Fruit fly (Drosophila melanogaster) whole organism, embryonic: Measurements from ENCODE around the gene CG46465.

ENCODE experiments used
- BtbVII ChIP-seq: fragments of 200-800 bp; sonication (Bioruptor generic); optimal IDR thresholded peaks from 3 replicates; lab custom pipeline; 2017; ENCODE audit warnings: missing biosample characterization, mild to moderate bottlenecking, missing genetic modification characterization
- CG15601 ChIP-seq: fragments of 200-800 bp; sonication (Bioruptor generic); optimal IDR thresholded peaks from 3 replicates; lab custom pipeline; 2019; ENCODE audit warnings: missing biosample characterization, mild to moderate bottlenecking, missing genetic modification characterization, moderate library complexity
- E2f1 ChIP-seq: fragments of 200-800 bp; sonication (Bioruptor generic); IDR thresholded peaks from 2 replicates; pipeline ENCODE4 v1.3.6; 2022; ENCODE audit warnings: missing biosample characterization, missing genetic modification characterization
- Gug ChIP-seq: fragments of 200-800 bp; sonication (Bioruptor generic); IDR thresholded peaks from 4 replicates; pipeline ENCODE4 v1.3.6; 2022; ENCODE audit warnings: missing biosample characterization, missing genetic modification characterization
- Myb ChIP-seq: fragments of 200-800 bp; sonication (Bioruptor generic); optimal IDR thresholded peaks from 2 replicates; lab custom pipeline; 2016; ENCODE audit warnings: missing biosample characterization, missing genetic modification characterization
- chif ChIP-seq, 2 experiments: fragments of 200-800 bp; sonication (Bioruptor generic); optimal IDR thresholded peaks; 3 replicates each; lab custom pipeline; 2016; ENCODE audit warnings: missing biosample characterization in 2 of 2, missing genetic modification characterization in 2 of 2
- jigr1 ChIP-seq: fragments of 200-800 bp; sonication (Bioruptor generic); IDR thresholded peaks from 3 replicates; pipeline ENCODE4 v1.3.6; 2022; ENCODE audit warnings: missing biosample characterization, missing genetic modification characterization
- jing ChIP-seq: fragments of 200-800 bp; sonication (Bioruptor generic); optimal IDR thresholded peaks from 2 replicates; lab custom pipeline; 2018; ENCODE audit warnings: missing biosample characterization, mild to moderate bottlenecking, missing genetic modification characterization

DNA sequence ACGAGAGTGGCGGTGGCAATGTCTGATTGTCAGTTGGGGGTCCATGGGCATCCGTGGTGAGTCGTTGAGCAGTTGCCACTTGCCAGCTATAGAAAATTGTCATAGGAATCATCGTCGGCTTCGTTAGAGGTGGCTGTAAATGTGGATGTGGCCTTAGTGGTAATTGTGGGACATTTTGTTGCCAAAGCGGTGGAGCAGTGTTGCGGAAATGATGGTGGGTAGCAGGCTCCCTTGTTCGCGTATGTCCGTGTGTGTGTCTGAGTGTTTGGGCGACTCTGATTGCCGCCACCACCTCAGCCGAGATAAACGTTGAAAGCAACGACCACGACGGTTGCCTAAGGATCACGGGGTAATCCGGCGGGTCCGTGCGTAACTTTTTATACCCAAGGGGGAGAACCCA lies 24.8 kb downstream of the CG46465 start:
- no peak for TF ChIP-seq CG15601 (tag; lab: Kevin White, UChicago)
- TF ChIP-seq jing (GFP tag; lab: Kevin White, UChicago), result no peak
- no peak for TF ChIP-seq BtbVII (GFP tag; lab: Kevin White, UChicago)
- TF ChIP-seq jigr1 (GFP tag; lab: Robert Waterston, UW), result no peak
- TF ChIP-seq E2f1 (GFP tag; lab: Robert Waterston, UW), result no peak
- no peak for TF ChIP-seq Myb
- TF ChIP-seq chif (GFP tag; optimal IDR thresholded peaks at IDR 0.05; lab: Kevin White, UChicago), result no peak
- no peak for TF ChIP-seq Gug (GFP tag; lab: Robert Waterston, UW)
